Worm (Caenorhabditis elegans) whole organism, late embryonic: ENCODE data around the gene F09E5.11.
A peak's percentile ranks its signal among the peaks of the same experiment; 100 is the strongest.

Experiments
- C08G9.2 ChIP-seq: sonication (generic microtip); optimal IDR thresholded peaks from 2 replicates; lab custom pipeline; 2016; ENCODE audit warnings: mild to moderate bottlenecking, missing genetic modification characterization, moderate library complexity, missing compliant biosample characterization
- C38D4.7 ChIP-seq: fragments of 200-800 bp; sonication (Bioruptor generic); optimal IDR thresholded peaks from 2 replicates; lab custom pipeline; 2018; ENCODE audit warnings: mild to moderate bottlenecking, missing genetic modification characterization, moderate library complexity, missing compliant biosample characterization
- K02D7.2 ChIP-seq: sonication (generic microtip); optimal IDR thresholded peaks from 2 replicates; lab custom pipeline; 2017; ENCODE audit warnings: mild to moderate bottlenecking, missing genetic modification characterization, missing compliant biosample characterization
- K09A11.1 ChIP-seq: sonication (generic microtip); optimal IDR thresholded peaks from 2 replicates; lab custom pipeline; 2017; ENCODE audit warnings: antibody characterized with exemption, mild to moderate bottlenecking, missing genetic modification characterization, missing compliant biosample characterization; ENCODE audit not compliant: insufficient read depth
- T23F11.4 ChIP-seq: fragments of 200-800 bp; sonication (Bioruptor generic); optimal IDR thresholded peaks from 2 replicates; lab custom pipeline; 2018; ENCODE audit warnings: mild to moderate bottlenecking, missing genetic modification characterization, missing compliant biosample characterization
- Y22D7AL.16 ChIP-seq: sonication (generic microtip); optimal IDR thresholded peaks from 2 replicates; lab custom pipeline; 2016; ENCODE audit warnings: missing genetic modification characterization, missing compliant biosample characterization
- ama-1 ChIP-seq: fragments of 150-350 bp; optimal IDR thresholded peaks from 2 replicates; lab custom pipeline; 2014
- ceh-19 ChIP-seq: fragments of 200-800 bp; sonication (Bioruptor generic); optimal IDR thresholded peaks from 2 replicates; lab custom pipeline; 2018; ENCODE audit warnings: mild to moderate bottlenecking, missing genetic modification characterization, missing compliant biosample characterization
- ceh-2 ChIP-seq: sonication (generic microtip); optimal IDR thresholded peaks from 2 replicates; lab custom pipeline; 2016; ENCODE audit warnings: missing genotype, missing genetic modification characterization, missing compliant biosample characterization
- ceh-30 ChIP-seq: fragments of 150-350 bp; optimal IDR thresholded peaks from 2 replicates; lab custom pipeline; 2014; ENCODE audit warnings: missing biosample characterization, missing genetic modification characterization
- ceh-45 ChIP-seq: fragments of 200-800 bp; sonication (Bioruptor generic); IDR thresholded peaks from 2 replicates; pipeline ENCODE4 v1.3.6; 2022; ENCODE audit warnings: missing genetic modification reagents, missing genetic modification characterization, missing compliant biosample characterization
- ceh-48 ChIP-seq: sonication (generic microtip); optimal IDR thresholded peaks from 2 replicates; lab custom pipeline; 2016; ENCODE audit warnings: missing genetic modification characterization, inconsistent platforms, missing compliant biosample characterization
- ceh-6 ChIP-seq: fragments of 200-800 bp; sonication (Bioruptor generic); optimal IDR thresholded peaks from 2 replicates; lab custom pipeline; 2018; ENCODE audit warnings: mild to moderate bottlenecking, missing genetic modification characterization, missing compliant biosample characterization
- che-1 ChIP-seq: sonication (generic microtip); optimal IDR thresholded peaks from 2 replicates; lab custom pipeline; 2016; ENCODE audit warnings: mild to moderate bottlenecking, missing genetic modification characterization, missing compliant biosample characterization
- dmd-4 ChIP-seq: sonication (generic microtip); optimal IDR thresholded peaks from 2 replicates; lab custom pipeline; 2016; ENCODE audit warnings: borderline replicate concordance, missing genetic modification characterization, missing compliant biosample characterization
- dve-1 ChIP-seq: sonication (generic microtip); optimal IDR thresholded peaks from 2 replicates; lab custom pipeline; 2017; ENCODE audit warnings: antibody characterized with exemption, mild to moderate bottlenecking, missing genetic modification characterization, missing compliant biosample characterization
- elt-2 ChIP-seq: sonication (generic microtip); optimal IDR thresholded peaks from 2 replicates; lab custom pipeline; 2016; ENCODE audit warnings: missing genetic modification reagents, missing genetic modification characterization, missing compliant biosample characterization
- ets-4 ChIP-seq: sonication (generic microtip); optimal IDR thresholded peaks from 2 replicates; lab custom pipeline; 2016; ENCODE audit warnings: missing genetic modification characterization, missing compliant biosample characterization
- eyg-1 ChIP-seq: sonication (generic microtip); optimal IDR thresholded peaks from 2 replicates; lab custom pipeline; 2016; ENCODE audit warnings: missing genotype, missing genetic modification characterization, missing compliant biosample characterization
- fkh-10 ChIP-seq: fragments of 150-350 bp; optimal IDR thresholded peaks from 2 replicates; lab custom pipeline; 2014; ENCODE audit warnings: missing biosample characterization, missing genetic modification reagents, missing genetic modification characterization
- fkh-6 ChIP-seq: sonication (generic microtip); optimal IDR thresholded peaks from 2 replicates; lab custom pipeline; 2016; ENCODE audit warnings: missing genetic modification characterization, missing compliant biosample characterization
- gmeb-2 ChIP-seq: sonication (generic microtip); optimal IDR thresholded peaks from 2 replicates; lab custom pipeline; 2016; ENCODE audit warnings: missing genetic modification characterization, inconsistent platforms, missing compliant biosample characterization
- hlh-6 ChIP-seq: sonication (generic microtip); optimal IDR thresholded peaks from 2 replicates; lab custom pipeline; 2016; ENCODE audit warnings: missing genotype, missing genetic modification characterization, missing compliant biosample characterization
- hlh-8 ChIP-seq: sonication (generic microtip); optimal IDR thresholded peaks from 2 replicates; lab custom pipeline; 2016; ENCODE audit warnings: missing genotype, missing genetic modification characterization, missing compliant biosample characterization
- lim-6 ChIP-seq: sonication (generic microtip); optimal IDR thresholded peaks from 2 replicates; lab custom pipeline; 2016; ENCODE audit warnings: missing genetic modification characterization, missing compliant biosample characterization
- madf-2 ChIP-seq: sonication (generic microtip); optimal IDR thresholded peaks from 2 replicates; lab custom pipeline; 2017; ENCODE audit warnings: missing genetic modification characterization, missing compliant biosample characterization
- mec-3 ChIP-seq: sonication (generic microtip); optimal IDR thresholded peaks from 2 replicates; lab custom pipeline; 2016; ENCODE audit warnings: borderline replicate concordance, missing genetic modification characterization, missing compliant biosample characterization
- nfya-1 ChIP-seq: sonication (generic microtip); optimal IDR thresholded peaks from 2 replicates; lab custom pipeline; 2017; ENCODE audit warnings: missing genetic modification characterization, mild to moderate bottlenecking, missing compliant biosample characterization, antibody characterized with exemption, moderate library complexity
- nhr-11 ChIP-seq: fragments of 150-350 bp; optimal IDR thresholded peaks from 2 replicates; lab custom pipeline; 2014; ENCODE audit warnings: missing biosample characterization, missing genetic modification characterization
- npax-4 ChIP-seq: sonication (generic microtip); optimal IDR thresholded peaks from 2 replicates; lab custom pipeline; 2016; ENCODE audit warnings: missing genetic modification characterization, missing compliant biosample characterization
- odd-2 ChIP-seq: sonication (generic microtip); optimal IDR thresholded peaks from 2 replicates; lab custom pipeline; 2017; ENCODE audit warnings: antibody characterized with exemption, mild to moderate bottlenecking, missing genetic modification characterization, missing compliant biosample characterization
- pag-3 ChIP-seq: sonication (generic microtip); optimal IDR thresholded peaks from 2 replicates; lab custom pipeline; 2016; ENCODE audit warnings: missing compliant biosample characterization, missing genetic modification characterization, borderline replicate concordance
- pat-9 ChIP-seq: fragments of 200-800 bp; sonication (Bioruptor generic); optimal IDR thresholded peaks from 2 replicates; lab custom pipeline; 2018; ENCODE audit warnings: mild to moderate bottlenecking, missing genetic modification characterization, moderate library complexity, missing compliant biosample characterization
- pax-1 ChIP-seq: fragments of 150-350 bp; optimal IDR thresholded peaks from 2 replicates; lab custom pipeline; 2014; ENCODE audit warnings: missing biosample characterization, missing genetic modification characterization
- pqm-1 ChIP-seq: sonication (generic microtip); optimal IDR thresholded peaks from 2 replicates; lab custom pipeline; 2016; ENCODE audit warnings: missing genetic modification characterization, missing compliant biosample characterization
- pros-1 ChIP-seq: fragments of 150-350 bp; optimal IDR thresholded peaks from 2 replicates; lab custom pipeline; 2014; ENCODE audit warnings: missing biosample characterization, missing genetic modification reagents, missing genetic modification characterization
- rnt-1 ChIP-seq: sonication (generic microtip); optimal IDR thresholded peaks from 2 replicates; lab custom pipeline; 2016; ENCODE audit warnings: missing genetic modification characterization, missing compliant biosample characterization
- sdc-2 ChIP-seq: sonication (generic microtip); optimal IDR thresholded peaks from 2 replicates; lab custom pipeline; 2016; ENCODE audit warnings: missing genotype, missing genetic modification characterization, missing compliant biosample characterization
- sox-2 ChIP-seq: fragments of 200-800 bp; sonication (Bioruptor generic); IDR thresholded peaks from 2 replicates; pipeline ENCODE4 v1.3.6; 2022; ENCODE audit warnings: missing genetic modification reagents, missing genetic modification characterization, missing compliant biosample characterization
- sox-4 ChIP-seq: sonication (generic microtip); optimal IDR thresholded peaks from 2 replicates; lab custom pipeline; 2017; ENCODE audit warnings: mild to moderate bottlenecking, missing genetic modification characterization, inconsistent platforms, missing compliant biosample characterization
- tbx-2 ChIP-seq: sonication (generic microtip); optimal IDR thresholded peaks from 2 replicates; lab custom pipeline; 2016; ENCODE audit warnings: missing genetic modification characterization, missing compliant biosample characterization
- tbx-7 ChIP-seq: sonication (generic microtip); optimal IDR thresholded peaks from 2 replicates; lab custom pipeline; 2016; ENCODE audit warnings: missing genotype, missing genetic modification characterization, missing compliant biosample characterization
- ttx-3 ChIP-seq: sonication (generic microtip); optimal IDR thresholded peaks from 2 replicates; lab custom pipeline; 2016; ENCODE audit warnings: missing genetic modification reagents, missing genetic modification characterization, missing compliant biosample characterization
- unc-55 ChIP-seq: sonication (generic microtip); optimal IDR thresholded peaks from 2 replicates; lab custom pipeline; 2017; ENCODE audit warnings: missing biosample characterization, missing genetic modification reagents, missing genetic modification characterization
- unc-86 ChIP-seq: sonication (generic microtip); optimal IDR thresholded peaks from 2 replicates; lab custom pipeline; 2016; ENCODE audit warnings: missing genetic modification characterization, missing compliant biosample characterization
- zip-5 ChIP-seq: sonication (generic microtip); optimal IDR thresholded peaks from 2 replicates; lab custom pipeline; 2016; ENCODE audit warnings: missing genetic modification characterization, missing compliant biosample characterization
- ztf-16 ChIP-seq: sonication (generic microtip); optimal IDR thresholded peaks from 2 replicates; lab custom pipeline; 2017; ENCODE audit warnings: missing genetic modification characterization, missing compliant biosample characterization

F09E5.11 gene

DNA sequence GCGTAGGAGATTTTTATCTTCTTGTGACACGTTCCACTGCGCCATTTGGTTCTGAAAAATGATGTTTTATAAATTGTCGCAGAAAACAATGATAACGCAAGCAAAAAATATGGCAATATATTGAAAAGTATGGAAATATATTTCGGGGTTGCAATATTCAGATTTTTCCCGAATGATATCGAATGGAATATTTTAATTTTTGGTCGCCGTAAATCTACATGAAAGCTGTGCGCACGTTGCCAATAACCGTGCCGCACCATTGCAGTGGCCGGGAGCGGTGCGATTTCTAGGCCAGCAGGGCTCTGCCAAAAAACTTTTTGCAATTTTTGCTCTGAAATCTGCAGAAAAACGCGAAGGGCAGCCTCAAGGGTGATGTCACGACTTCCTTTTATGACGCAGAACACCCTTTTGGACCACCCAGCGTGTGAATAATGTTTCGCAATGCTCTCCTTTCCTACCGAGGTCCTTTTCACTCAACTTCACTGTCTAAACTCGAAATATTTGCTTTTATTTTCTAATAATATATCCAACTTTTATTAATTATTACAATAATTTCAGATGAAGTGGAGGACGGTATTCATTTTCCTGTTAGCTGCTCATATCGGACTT lies at the start of gene F09E5.11, which contains the start of gene bmy-1 (continued):
- TF ChIP-seq ceh-30 (tag; lab: Kevin White, UChicago) = no peak
- no peak for TF ChIP-seq ceh-19 (GFP tag; lab: Kevin White, UChicago)
- TF ChIP-seq eyg-1 (tag; lab: Kevin White, UChicago) = no peak
- TF ChIP-seq madf-2 (tag; lab: Kevin White, UChicago) = peak; percentile 64
- peak; percentile 98 for TF ChIP-seq elt-2 (tag; lab: Kevin White, UChicago)
- TF ChIP-seq che-1 (tag; lab: Kevin White, UChicago) = no peak
- TF ChIP-seq gmeb-2 (tag; lab: Kevin White, UChicago) = peak; percentile 34
- no peak for TF ChIP-seq fkh-10 (GFP tag; lab: Kevin White, UChicago)
- TF ChIP-seq ceh-45 (GFP tag; lab: Robert Waterston, UW) = no peak
- no peak for TF ChIP-seq Y22D7AL.16 (tag; lab: Kevin White, UChicago)
- TF ChIP-seq ets-4 = peak; percentile 94
- TF ChIP-seq unc-55 (GFP tag; lab: Kevin White, UChicago) = no peak
- no peak for TF ChIP-seq ama-1 (lab: Kevin White, UChicago)
- TF ChIP-seq lim-6 = peak; percentile 85
- no peak for TF ChIP-seq C38D4.7 (GFP tag; lab: Kevin White, UChicago)
- TF ChIP-seq hlh-8 (tag; lab: Kevin White, UChicago) = peak; percentile 63
- peak; percentile 40 for TF ChIP-seq sdc-2 (tag; lab: Kevin White, UChicago)

DNA sequence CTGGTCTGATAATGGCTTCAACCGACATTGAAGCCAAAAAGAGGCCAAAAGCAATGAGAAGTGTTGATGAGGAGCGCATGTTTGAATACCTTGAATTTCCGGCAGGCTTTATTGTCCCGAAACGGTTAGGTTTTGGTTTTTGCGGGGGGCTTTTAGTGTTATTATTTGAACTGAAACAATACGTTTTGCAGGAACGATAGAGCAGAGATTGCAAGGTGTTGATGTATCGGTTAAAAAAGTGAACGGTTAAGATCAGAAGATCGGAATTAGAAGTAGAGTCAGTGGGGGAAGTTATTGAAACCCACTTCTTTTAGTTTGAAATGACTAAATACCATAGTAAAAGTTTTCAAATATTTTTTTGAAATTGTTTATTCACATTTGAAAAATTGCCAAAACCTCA lies 49.6 kb upstream of the F09E5.11 start, which contains the start of gene clec-141:
TSS of gene clec-141 (minus strand) at position 101 of the 400 bp plus-strand sequence.
- no peak for TF ChIP-seq odd-2 (tag; lab: Kevin White, UChicago)
- no peak for TF ChIP-seq elt-2 (tag; lab: Kevin White, UChicago)
- TF ChIP-seq pat-9 = no peak
- TF ChIP-seq sox-4 (tag; lab: Kevin White, UChicago) = no peak
- TF ChIP-seq C08G9.2 (tag; lab: Kevin White, UChicago) = no peak

DNA sequence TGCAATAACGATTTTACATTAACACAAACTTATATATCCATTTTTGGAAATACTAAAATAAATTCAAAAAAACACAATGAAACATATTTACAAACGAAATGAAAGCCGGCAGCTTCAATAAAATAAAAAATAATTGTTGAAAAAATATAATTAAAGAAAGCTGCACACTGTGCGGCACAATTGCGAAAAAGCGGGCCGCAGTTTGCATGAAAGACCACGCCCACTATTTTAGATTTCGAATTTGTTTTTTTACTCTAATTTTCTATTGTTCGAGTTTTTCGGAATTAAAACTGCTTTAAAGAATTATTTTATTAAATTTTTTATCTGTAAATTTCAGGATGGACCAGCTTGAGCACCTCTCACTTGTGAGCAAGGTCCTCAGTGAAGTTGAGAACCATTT lies 41.2 kb upstream of the F09E5.11 start, which contains the start of gene mog-5:
TSS of gene mog-5 (plus strand) at position 338 of the 400 bp plus-strand sequence.
- no peak for TF ChIP-seq C08G9.2 (tag; lab: Kevin White, UChicago)
- no peak for TF ChIP-seq nhr-11
- TF ChIP-seq K02D7.2 (tag; lab: Kevin White, UChicago) = no peak
- no peak; the same call in 1 of the 2 replicates for TF ChIP-seq sox-2 (GFP tag; lab: Robert Waterston, UW)
- no peak for TF ChIP-seq mec-3 (tag; lab: Kevin White, UChicago)
- TF ChIP-seq ceh-45 (GFP tag; lab: Robert Waterston, UW) = no peak
- no peak for TF ChIP-seq pag-3 (tag; lab: Kevin White, UChicago)
- no peak for TF ChIP-seq ceh-30 (tag; lab: Kevin White, UChicago)
- TF ChIP-seq elt-2 (tag; lab: Kevin White, UChicago) = no peak
- TF ChIP-seq ttx-3 = peak; percentile 69
- TF ChIP-seq hlh-6 = no peak
- TF ChIP-seq pax-1 = no peak
- TF ChIP-seq che-1 (tag; lab: Kevin White, UChicago) = peak; percentile 21
- no peak for TF ChIP-seq tbx-7 (tag; lab: Kevin White, UChicago)
- peak; percentile 26 for TF ChIP-seq unc-86 (tag; lab: Kevin White, UChicago)
- TF ChIP-seq K09A11.1 (tag; lab: Kevin White, UChicago) = peak; percentile 82
- TF ChIP-seq ztf-16 = peak; percentile 30
- TF ChIP-seq eyg-1 (tag; lab: Kevin White, UChicago) = no peak
- peak; percentile 30 for TF ChIP-seq pat-9
- no peak for TF ChIP-seq pqm-1 (tag; lab: Kevin White, UChicago)
- TF ChIP-seq npax-4 (tag; lab: Kevin White, UChicago) = no peak
- TF ChIP-seq pros-1 = no peak
- no peak for TF ChIP-seq ceh-6 (GFP tag; lab: Kevin White, UChicago)
- no peak for TF ChIP-seq dmd-4 (tag; lab: Kevin White, UChicago)
- no peak for TF ChIP-seq ets-4
- peak; percentile 32 for TF ChIP-seq nfya-1 (tag; lab: Kevin White, UChicago)
- TF ChIP-seq fkh-6 (tag; lab: Kevin White, UChicago) = no peak
- TF ChIP-seq tbx-2 (tag; lab: Kevin White, UChicago) = peak; percentile 50
- no peak for TF ChIP-seq rnt-1
- TF ChIP-seq ceh-2 (tag; lab: Kevin White, UChicago) = peak; percentile 5
- peak; percentile 27 for TF ChIP-seq hlh-8 (tag; lab: Kevin White, UChicago)
- no peak for TF ChIP-seq T23F11.4 (GFP tag; lab: Kevin White, UChicago)
- no peak for TF ChIP-seq ceh-48 (tag; lab: Kevin White, UChicago)
- no peak for TF ChIP-seq dve-1 (tag; lab: Kevin White, UChicago)
- peak; percentile 13 for TF ChIP-seq zip-5 (tag; lab: Kevin White, UChicago)
- no peak for TF ChIP-seq madf-2 (tag; lab: Kevin White, UChicago)
